Worm (Caenorhabditis elegans) whole organism, mixed stage, embryonic: ENCODE results near the gene gst-6.
"Not testable (repeated sequence)": the region's sequence is repeated elsewhere in the genome, so short reads cannot be mapped to it uniquely, and the experiment has no call there.

Source experiments
- bed-3 ChIP-seq: fragments of 200-800 bp; sonication (Bioruptor generic); optimal IDR thresholded peaks from 3 replicates; lab custom pipeline; 2018; ENCODE audit warnings: mild to moderate bottlenecking, missing genetic modification characterization, moderate library complexity, missing compliant biosample characterization
- blmp-1 ChIP-seq: fragments of 150-350 bp; optimal IDR thresholded peaks from 2 replicates; lab custom pipeline; 2014; ENCODE audit warnings: missing biosample characterization, missing genetic modification characterization
- ceh-39 ChIP-seq: fragments of 150-350 bp; optimal IDR thresholded peaks from 2 replicates; lab custom pipeline; 2014; ENCODE audit warnings: missing biosample characterization, missing genetic modification characterization
- ceh-83 ChIP-seq: fragments of 200-800 bp; sonication (Bioruptor generic); optimal IDR thresholded peaks from 2 replicates; lab custom pipeline; 2018; ENCODE audit warnings: mild to moderate bottlenecking, missing genetic modification characterization, missing compliant biosample characterization
- ces-1 ChIP-seq: fragments of 150-350 bp; optimal IDR thresholded peaks from 2 replicates; lab custom pipeline; 2014; ENCODE audit warnings: missing biosample characterization, missing genetic modification reagents, missing genetic modification characterization
- cnd-1 ChIP-seq: fragments of 200-800 bp; sonication (Bioruptor generic); optimal IDR thresholded peaks from 2 replicates; lab custom pipeline; 2018; ENCODE audit warnings: mild to moderate bottlenecking, missing genetic modification characterization, missing compliant biosample characterization
- elt-1 ChIP-seq: sonication (generic microtip); optimal IDR thresholded peaks from 2 replicates; lab custom pipeline; 2017; ENCODE audit warnings: missing genetic modification characterization, mild to moderate bottlenecking, missing compliant biosample characterization, antibody characterized with exemption, moderate library complexity, borderline replicate concordance; ENCODE audit not compliant: insufficient read depth
- elt-3 ChIP-seq: fragments of 150-350 bp; optimal IDR thresholded peaks from 2 replicates; lab custom pipeline; 2014; ENCODE audit warnings: missing biosample characterization, missing genetic modification characterization
- ham-2 ChIP-seq: fragments of 200-800 bp; sonication (Bioruptor generic); optimal IDR thresholded peaks from 2 replicates; lab custom pipeline; 2018; ENCODE audit warnings: mild to moderate bottlenecking, missing genetic modification characterization, missing compliant biosample characterization
- hlh-1 ChIP-seq: fragments of 150-350 bp; optimal IDR thresholded peaks from 2 replicates; lab custom pipeline; 2014; ENCODE audit warnings: missing biosample characterization, missing genetic modification reagents, missing genetic modification characterization
- lin-13 ChIP-seq: fragments of 150-350 bp; optimal IDR thresholded peaks from 2 replicates; lab custom pipeline; 2014; ENCODE audit warnings: missing biosample characterization, missing genetic modification characterization
- lin-32 ChIP-seq: fragments of 200-800 bp; sonication (Bioruptor generic); optimal IDR thresholded peaks from 2 replicates; lab custom pipeline; 2018; ENCODE audit warnings: mild to moderate bottlenecking, missing genetic modification characterization, missing compliant biosample characterization
- lsy-2 ChIP-seq: fragments of 150-350 bp; optimal IDR thresholded peaks from 2 replicates; lab custom pipeline; 2014; ENCODE audit warnings: missing biosample characterization, missing genetic modification characterization
- mab-5 ChIP-seq: fragments of 150-350 bp; optimal IDR thresholded peaks from 2 replicates; lab custom pipeline; 2014; ENCODE audit warnings: missing biosample characterization, missing genetic modification characterization
- mep-1 ChIP-seq: fragments of 150-350 bp; optimal IDR thresholded peaks from 2 replicates; lab custom pipeline; 2017; ENCODE audit warnings: missing biosample characterization, missing genetic modification reagents, missing genetic modification characterization, inconsistent platforms
- mls-2 ChIP-seq: sonication (generic microtip); optimal IDR thresholded peaks from 2 replicates; lab custom pipeline; 2016; ENCODE audit warnings: mild to moderate bottlenecking, missing genetic modification characterization, moderate library complexity, missing compliant biosample characterization
- nhr-12 ChIP-seq: fragments of 150-350 bp; optimal IDR thresholded peaks from 2 replicates; lab custom pipeline; 2014; ENCODE audit warnings: missing biosample characterization, missing genetic modification characterization
- nhr-2 ChIP-seq: fragments of 150-350 bp; optimal IDR thresholded peaks from 2 replicates; lab custom pipeline; 2014; ENCODE audit warnings: missing biosample characterization, missing genetic modification characterization
- nhr-237 ChIP-seq: fragments of 150-350 bp; optimal IDR thresholded peaks from 2 replicates; lab custom pipeline; 2014; ENCODE audit warnings: missing biosample characterization, missing genetic modification characterization
- nhr-28 ChIP-seq: fragments of 150-350 bp; optimal IDR thresholded peaks from 2 replicates; lab custom pipeline; 2014; ENCODE audit warnings: missing biosample characterization, missing genetic modification characterization
- nhr-76 ChIP-seq: sonication (generic microtip); optimal IDR thresholded peaks from 2 replicates; lab custom pipeline; 2017; ENCODE audit warnings: missing biosample characterization, missing genetic modification characterization
- pha-4 ChIP-seq: fragments of 150-350 bp; optimal IDR thresholded peaks from 2 replicates; lab custom pipeline; 2018; ENCODE audit warnings: missing biosample characterization, missing genetic modification reagents, missing genetic modification characterization
- tbx-8 ChIP-seq: fragments of 200-800 bp; sonication (Bioruptor generic); optimal IDR thresholded peaks from 2 replicates; lab custom pipeline; 2018; ENCODE audit warnings: mild to moderate bottlenecking, missing genetic modification characterization, moderate library complexity, missing compliant biosample characterization
- unc-120 ChIP-seq: sonication (generic microtip); optimal IDR thresholded peaks from 2 replicates; lab custom pipeline; 2017; ENCODE audit warnings: missing genetic modification characterization, missing compliant biosample characterization; ENCODE audit not compliant: poor library complexity, severe bottlenecking
- unc-39 ChIP-seq: fragments of 150-350 bp; optimal IDR thresholded peaks from 2 replicates; lab custom pipeline; 2014; ENCODE audit warnings: missing biosample characterization, missing genetic modification characterization
- unc-62 ChIP-seq: fragments of 150-350 bp; optimal IDR thresholded peaks from 2 replicates; lab custom pipeline; 2014; ENCODE audit warnings: missing biosample characterization, missing genetic modification reagents, missing genetic modification characterization
- zip-8 ChIP-seq: fragments of 150-350 bp; optimal IDR thresholded peaks from 2 replicates; lab custom pipeline; 2014; ENCODE audit warnings: missing biosample characterization, missing genetic modification characterization
- ztf-11 ChIP-seq: fragments of 150-350 bp; optimal IDR thresholded peaks from 2 replicates; lab custom pipeline; 2014; ENCODE audit warnings: missing biosample characterization, missing genetic modification characterization

The gst-6 gene

DNA sequence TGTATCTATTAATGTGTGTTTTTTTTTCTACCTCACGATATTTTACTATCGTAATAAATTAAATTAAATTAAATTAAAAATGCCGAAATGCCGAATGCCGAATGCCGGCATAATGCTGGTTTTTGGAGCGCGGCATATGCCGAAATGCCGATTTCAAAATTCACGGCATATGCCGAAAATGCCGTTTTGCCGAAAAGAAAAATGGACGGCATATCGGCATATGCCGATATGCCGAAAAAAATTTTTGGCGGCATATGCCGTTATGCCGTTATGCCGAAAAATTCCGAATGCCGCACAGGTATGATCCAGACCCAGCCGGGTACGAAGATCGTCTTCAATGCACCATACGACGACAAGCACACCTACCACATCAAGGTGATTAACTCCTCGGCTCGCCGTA is 18.8 kb downstream of the gst-6 start, which contains the start of gene msp-32:
Gene msp-32 (plus strand): TSS at position 301 of the 400 bp plus-strand sequence.
- TF ChIP-seq cnd-1, pha-4, elt-1 (tag; lab: Kevin White, UChicago): not testable (repeated sequence)

DNA sequence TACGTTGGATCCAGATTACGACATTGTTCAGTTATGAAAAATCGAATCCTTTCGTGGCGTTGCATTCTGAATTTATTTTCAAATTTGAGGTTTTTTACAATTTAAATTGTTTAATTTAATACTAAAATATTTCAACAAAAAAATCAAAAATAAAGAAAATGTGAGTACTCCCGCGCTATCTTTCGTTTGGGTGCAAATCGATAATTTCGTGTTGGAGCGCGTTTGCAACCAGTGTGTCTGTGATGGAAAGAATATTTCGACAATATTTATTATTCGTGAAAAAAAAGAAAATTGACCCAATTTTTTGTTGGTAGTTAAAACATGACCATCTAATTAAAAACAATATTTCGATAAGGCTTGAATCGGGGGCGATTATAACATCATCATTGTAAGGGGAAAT is 22.3 kb downstream of the gst-6 start, which contains the start of gene R05F9.9:
Gene R05F9.9 (minus strand): TSS at position 66 of the 400 bp plus-strand sequence.
- no peak for TF ChIP-seq tbx-8
- TF ChIP-seq mep-1 (tag; lab: Kevin White, UChicago): peak; percentile 46
- TF ChIP-seq ces-1 (GFP tag; lab: Kevin White, UChicago): peak; percentile 29
- TF ChIP-seq nhr-28: no peak
- no peak for TF ChIP-seq nhr-76 (tag; lab: Kevin White, UChicago)
- TF ChIP-seq blmp-1 (tag; lab: Kevin White, UChicago): no peak
- no peak for TF ChIP-seq elt-1 (tag; lab: Kevin White, UChicago)
- TF ChIP-seq nhr-12 (tag; lab: Kevin White, UChicago): no peak
- TF ChIP-seq ztf-11 (tag; lab: Kevin White, UChicago): no peak
- no peak for TF ChIP-seq unc-39 (tag; lab: Kevin White, UChicago)
- no peak for TF ChIP-seq ceh-83 (GFP tag; lab: Kevin White, UChicago)
- TF ChIP-seq lsy-2 (tag; lab: Kevin White, UChicago): peak; percentile 37
- TF ChIP-seq hlh-1 (tag; lab: Kevin White, UChicago): no peak
- TF ChIP-seq ceh-39 (tag; lab: Kevin White, UChicago): peak; percentile 75
- TF ChIP-seq pha-4 (tag; lab: Kevin White, UChicago): no peak
- no peak for TF ChIP-seq cnd-1 (tag; lab: Kevin White, UChicago)
- no peak for TF ChIP-seq lin-32 (GFP tag; lab: Kevin White, UChicago)
- TF ChIP-seq mls-2 (tag; lab: Kevin White, UChicago): no peak
- TF ChIP-seq lin-13 (tag; lab: Kevin White, UChicago): no peak
- no peak for TF ChIP-seq zip-8 (tag; lab: Kevin White, UChicago)

DNA sequence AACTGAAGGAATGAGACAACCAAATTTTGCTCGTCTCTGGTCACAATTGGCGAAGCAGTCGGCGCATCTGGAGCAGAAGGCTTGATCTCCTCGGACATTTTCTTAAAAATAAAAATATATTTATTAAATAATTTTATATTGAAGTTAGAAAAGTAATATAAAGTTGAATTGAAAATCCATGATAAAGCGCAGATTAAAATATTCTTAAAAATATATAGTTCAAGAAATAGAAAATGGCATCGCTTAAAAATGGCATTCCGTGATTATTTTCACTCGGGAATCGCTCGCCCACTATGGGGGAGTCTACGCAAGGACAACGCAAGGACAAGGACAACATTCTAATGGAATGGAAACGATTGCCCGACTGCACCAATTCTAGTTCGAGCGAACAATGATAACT is 24.0 kb downstream of the gst-6 start, which contains the start of gene sgt-1:
Gene sgt-1 (minus strand): TSS at position 101 of the 400 bp plus-strand sequence.
- not testable (repeated sequence) for TF ChIP-seq bed-3; nhr-2 (tag; lab: Kevin White, UChicago); hlh-1 (tag; lab: Kevin White, UChicago)

DNA sequence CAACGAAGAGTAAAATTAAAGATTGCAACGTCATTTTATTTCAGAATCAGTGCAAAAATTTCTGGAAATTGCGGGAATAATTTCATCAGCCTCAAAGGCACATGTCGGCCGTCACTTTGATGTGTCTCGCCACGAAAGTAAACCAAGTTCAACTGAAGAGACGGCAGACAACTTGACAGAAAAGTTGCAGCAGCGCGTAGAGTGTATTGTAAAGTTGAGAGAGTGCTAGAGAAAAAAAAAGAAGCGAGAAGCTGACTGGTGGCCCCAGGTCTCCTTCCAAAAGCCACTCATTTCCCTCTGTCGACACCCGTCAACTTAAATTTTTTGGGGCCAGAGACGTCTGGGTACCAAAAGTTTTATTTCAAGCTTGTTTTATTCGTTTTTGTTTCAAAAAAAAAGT is 24.6 kb downstream of the gst-6 start:
- TF ChIP-seq lin-13 (tag; lab: Kevin White, UChicago): no peak
- peak; percentile 56 for TF ChIP-seq lsy-2 (tag; lab: Kevin White, UChicago)
- TF ChIP-seq ham-2: peak; percentile 50
- TF ChIP-seq pha-4 (tag; lab: Kevin White, UChicago): peak; percentile 70
- peak; percentile 93 for TF ChIP-seq ces-1 (GFP tag; lab: Kevin White, UChicago)
- no peak for TF ChIP-seq ceh-83 (GFP tag; lab: Kevin White, UChicago)
- peak; percentile 84 for TF ChIP-seq hlh-1 (tag; lab: Kevin White, UChicago)
- peak; percentile 34 for TF ChIP-seq unc-120 (tag; lab: Kevin White, UChicago)
- no peak for TF ChIP-seq mls-2 (tag; lab: Kevin White, UChicago)
- TF ChIP-seq mep-1 (tag; lab: Kevin White, UChicago): peak; percentile 41
- peak; percentile 97 for TF ChIP-seq unc-62 (GFP tag; lab: Kevin White, UChicago)
- peak; percentile 40 for TF ChIP-seq nhr-237 (tag; lab: Kevin White, UChicago)

DNA sequence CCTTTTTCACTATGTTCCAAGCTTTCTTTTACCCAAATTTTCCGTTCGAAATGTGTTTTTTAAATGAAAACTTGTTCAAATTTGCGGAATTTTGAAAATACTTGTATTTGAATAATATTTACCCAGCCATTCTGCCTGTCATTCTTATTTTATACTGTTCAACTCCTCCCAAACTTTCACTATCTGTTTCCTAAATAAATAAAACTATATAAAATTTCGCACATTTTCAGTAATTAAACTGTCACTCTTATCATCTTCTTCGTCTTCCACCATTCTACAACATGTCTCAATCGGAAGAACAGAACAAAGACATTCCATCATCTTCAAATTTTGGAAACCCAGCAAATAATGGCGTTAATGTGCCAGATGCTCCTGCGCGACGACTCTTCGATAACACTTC is 25.1 kb downstream of the gst-6 start, which contains the start of gene btbd-10:
Gene btbd-10 (plus strand): TSS at position 231 of the 400 bp plus-strand sequence.
- TF ChIP-seq tbx-8 (no peak), zip-8 (tag; lab: Kevin White, UChicago) (no peak), bed-3 (no peak), ham-2 (no peak), lin-13 (tag; lab: Kevin White, UChicago) (no peak), pha-4 (tag; lab: Kevin White, UChicago) (no peak), nhr-76 (tag; lab: Kevin White, UChicago) (no peak), lin-32 (GFP tag; lab: Kevin White, UChicago) (no peak), elt-3 (tag; lab: Kevin White, UChicago) (no peak), mep-1 (tag; lab: Kevin White, UChicago) (no peak), ceh-83 (GFP tag; lab: Kevin White, UChicago) (no peak), nhr-237 (tag; lab: Kevin White, UChicago) (no peak), lsy-2 (tag; lab: Kevin White, UChicago) (no peak), nhr-2 (tag; lab: Kevin White, UChicago) (no peak), hlh-1 (tag; lab: Kevin White, UChicago) (no peak), mab-5 (no peak)
